Worm (Caenorhabditis elegans): ENCODE results near the gene Y51A2B.2.

The Y51A2B.2 gene

DNA sequence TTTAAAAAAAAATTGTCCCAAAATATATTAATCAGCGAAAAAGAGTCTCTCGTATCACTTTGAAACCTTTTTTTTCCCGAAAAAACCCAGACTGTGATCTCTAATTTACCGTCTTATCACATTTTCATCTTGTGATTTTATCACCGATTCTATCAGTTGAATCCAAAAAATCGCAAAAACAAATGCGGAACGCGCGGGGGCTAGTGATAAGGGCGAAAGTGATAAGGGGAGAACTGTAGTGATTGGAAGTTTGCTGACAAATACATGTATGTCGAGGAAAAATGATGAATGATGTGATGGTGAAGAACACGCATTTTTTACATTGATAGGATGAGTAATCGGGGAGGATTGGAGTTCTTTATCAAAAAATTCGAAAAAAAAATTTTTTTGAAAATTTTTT is 28.2 kb upstream of the Y51A2B.2 start (continued):
- TF ChIP-seq dve-1 (tag; optimal IDR thresholded peaks at IDR 0.05; ENCODE audit: insufficient read depth) (peak; percentile 99), nhr-28 (tag; optimal IDR thresholded peaks at IDR 0.05) (peak; percentile 100), lir-3 (tag; optimal IDR thresholded peaks at IDR 0.05) (no peak), egl-27 (tag; optimal IDR thresholded peaks at IDR 0.05) (no peak), nhr-77 (tag; optimal IDR thresholded peaks at IDR 0.05) (peak; percentile 98), ceh-20 (GFP tag; IDR thresholded peaks at IDR 0.05) (peak; percentile 76), D1046.2 (GFP tag; IDR thresholded peaks at IDR 0.05) (no peak), F10B5.3 (tag; optimal IDR thresholded peaks at IDR 0.05) (no peak), daf-19 (GFP tag; conservative IDR thresholded peaks at IDR 0.05) (no peak), lin-29 (GFP tag; IDR thresholded peaks at IDR 0.05) (no peak), aha-1 (tag) (peak; percentile 80), cey-2 (tag; optimal IDR thresholded peaks at IDR 0.05; ENCODE audit: borderline replicate concordance, insufficient read depth) (peak; percentile 95), duxl-1 (tag; optimal IDR thresholded peaks at IDR 0.05; ENCODE audit: poor library complexity) (peak; percentile 73), tag-97 (GFP tag; IDR thresholded peaks at IDR 0.05) (no peak), mep-1 (tag; optimal IDR thresholded peaks at IDR 0.05) (peak; percentile 80), hmg-1.1 (GFP tag; IDR thresholded peaks at IDR 0.05) (no peak), daf-16 (GFP tag; optimal IDR thresholded peaks at IDR 0.05) (peak in 1 of 2 experiments; percentile 72), daf-16 (tag; optimal IDR thresholded peaks at IDR 0.05) (peak; percentile 99), php-3 (GFP tag; IDR thresholded peaks at IDR 0.05) (peak; percentile 98), hif-1 (tag; optimal IDR thresholded peaks at IDR 0.05) (peak in 1 of 2 experiments; percentile 52), arid-1 (GFP tag; conservative IDR thresholded peaks at IDR 0.05) (no peak), zfp-2 (tag; optimal IDR thresholded peaks at IDR 0.05) (no peak), nhr-102 (tag; optimal IDR thresholded peaks at IDR 0.05) (peak; percentile 94), tra-1 (GFP tag; IDR thresholded peaks at IDR 0.05) (peak; percentile 99), lin-15B (tag; optimal IDR thresholded peaks at IDR 0.05) (no peak), ctbp-1 (GFP tag; IDR thresholded peaks at IDR 0.05) (no peak), nhr-237 (tag; optimal IDR thresholded peaks at IDR 0.05) (no peak)

- TF ChIP-seq nhr-41 (GFP tag; IDR thresholded peaks at IDR 0.05) (no peak), unc-62 (GFP tag; optimal IDR thresholded peaks at IDR 0.05 in 1 of 2) (peak in 1 of 2 experiments; percentile 81), unc-62 (tag; optimal IDR thresholded peaks at IDR 0.05) (no peak), hlh-30 (tag; optimal IDR thresholded peaks at IDR 0.05; ENCODE audit: insufficient read depth) (no peak)
Observed at ce11 chrV:18350046-18350445, 24.2 kb upstream of the Y51A2B.2 start, which contains the start of gene C08E8.3. C08E8.3 (plus strand) TSS chrV:18350129.

DNA sequence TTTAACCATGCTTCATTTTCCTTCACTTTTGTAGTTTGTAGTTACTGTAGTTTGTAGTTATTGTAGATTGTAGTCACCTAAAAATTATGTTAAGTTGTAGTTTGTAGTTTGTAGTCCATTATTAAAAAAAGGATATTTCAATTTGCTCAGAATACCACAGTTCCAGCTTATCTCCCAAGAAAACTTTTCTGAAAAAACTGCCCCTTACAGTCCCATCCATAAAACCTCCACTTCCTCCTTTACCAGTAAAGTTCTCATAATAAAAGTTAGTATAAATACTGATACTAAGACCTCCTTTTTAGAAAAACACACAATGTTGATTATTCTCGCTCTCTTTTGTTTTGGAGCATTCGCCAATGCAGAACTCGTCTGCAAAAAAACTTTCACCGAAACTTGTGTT is 23.6 kb upstream of the Y51A2B.2 start, which contains the start of gene C08E8.11:
C08E8.11 (plus strand) TSS at position 301 of the 400 bp plus-strand sequence.
- TF ChIP-seq set-16 (GFP tag; IDR thresholded peaks at IDR 0.05) (no peak), F49E8.2 (tag; optimal IDR thresholded peaks at IDR 0.05; ENCODE audit: borderline replicate concordance) (no peak), ZK546.5 (tag; optimal IDR thresholded peaks at IDR 0.05) (no peak), ceh-32 (tag; optimal IDR thresholded peaks at IDR 0.05; ENCODE audit: poor library complexity) (no peak), dpl-1 (GFP tag; optimal IDR thresholded peaks at IDR 0.05) (no peak), zip-11 (GFP tag; IDR thresholded peaks at IDR 0.05) (no peak), daf-8 (GFP tag; IDR thresholded peaks at IDR 0.05) (no peak), php-3 (GFP tag; IDR thresholded peaks at IDR 0.05) (no peak), vab-7 (GFP tag; IDR thresholded peaks at IDR 0.05) (no peak), nhr-11 (tag; optimal IDR thresholded peaks at IDR 0.05) (no peak), ceh-44 (GFP tag; IDR thresholded peaks at IDR 0.05) (no peak), Y105C5A.15 (GFP tag; IDR thresholded peaks at IDR 0.05) (no peak), lin-13 (GFP tag; optimal IDR thresholded peaks at IDR 0.05) (no peak), unc-62 (GFP tag; optimal IDR thresholded peaks at IDR 0.05 in 1 of 2) (no peak), unc-62 (tag; optimal IDR thresholded peaks at IDR 0.05) (no peak), hlh-30 (tag; optimal IDR thresholded peaks at IDR 0.05; ENCODE audit: insufficient read depth) (no peak), tag-97 (GFP tag; IDR thresholded peaks at IDR 0.05) (no peak), mdl-1 (tag; optimal IDR thresholded peaks at IDR 0.05) (no peak), ama-1 (optimal IDR thresholded peaks at IDR 0.05) (no peak)

Data from whole organism, L4 larva.